Fruit fly (Drosophila melanogaster): ENCODE data around the gene Reps.

Gene Reps

dm6 chr2L:11065106-11065878, 41.2 kb downstream of the Reps start (continued):
- TF ChIP-seq CG13894 (tag; optimal IDR thresholded peaks at IDR 0.05) (peak; percentile 3), rib (GFP tag; IDR thresholded peaks at IDR 0.05) (0 out of 2 replicates have a peak, but pooled peaks have one; percentile 34), lbe (GFP tag; optimal IDR thresholded peaks at IDR 0.05) (peak; percentile 8), CG15011 (GFP tag; optimal IDR thresholded peaks at IDR 0.05) (peak; percentile 16), zen2 (GFP tag; IDR thresholded peaks at IDR 0.05; ENCODE audit: partially characterized antibody) (no peak), zfh2 (GFP tag; optimal IDR thresholded peaks at IDR 0.05) (peak; percentile 20), CG7839 (tag; optimal IDR thresholded peaks at IDR 0.05) (peak; percentile 68), Dfd (GFP tag; optimal IDR thresholded peaks at IDR 0.05) (no peak), HLHmδ (GFP tag; optimal IDR thresholded peaks at IDR 0.05) (no peak), tgo (GFP tag; IDR thresholded peaks at IDR 0.05) (peak; percentile 56), B-H1 (GFP tag; IDR thresholded peaks at IDR 0.05) (no peak)

DNA sequence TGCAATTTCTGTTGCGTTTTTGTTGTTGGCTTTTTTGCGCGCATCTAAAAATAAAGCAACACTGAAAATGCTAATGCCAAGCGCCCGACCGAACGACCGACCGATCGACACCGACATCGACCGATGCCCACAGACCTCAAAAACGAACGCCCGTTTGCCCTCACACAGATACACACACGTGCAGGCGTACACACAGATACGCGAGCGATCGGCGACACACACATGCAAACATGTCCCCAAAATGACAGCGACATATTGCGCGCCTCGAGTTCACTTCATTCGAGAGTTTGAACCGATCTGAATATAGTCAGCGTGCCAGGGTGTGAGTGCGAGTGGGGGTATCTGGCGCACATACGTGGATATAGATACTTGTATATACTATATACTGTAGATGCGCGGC, 45.3 kb downstream of the Reps start:
- TF ChIP-seq ara (GFP tag; IDR thresholded peaks at IDR 0.05): no peak
- TF ChIP-seq sd (tag; optimal IDR thresholded peaks at IDR 0.05): peak; percentile 32
- TF ChIP-seq Deaf1 (tag; optimal IDR thresholded peaks at IDR 0.05): peak; percentile 95
- 0 out of 3 replicates have a peak, but pooled peaks have one; percentile 81 for TF ChIP-seq CG2199 (GFP tag; IDR thresholded peaks at IDR 0.05)
- TF ChIP-seq cg (GFP tag; optimal IDR thresholded peaks at IDR 0.05): peak; percentile 84
- TF ChIP-seq tap (tag; optimal IDR thresholded peaks at IDR 0.05): no peak
- no peak for TF ChIP-seq Myb (GFP tag; optimal IDR thresholded peaks at IDR 0.05)
- TF ChIP-seq sr (GFP tag; IDR thresholded peaks at IDR 0.05): peak; percentile 67; the same call in 2 of the 3 replicates
- TF ChIP-seq twi (tag; optimal IDR thresholded peaks at IDR 0.05): peak; percentile 43
- TF ChIP-seq CG14667 (GFP tag; IDR thresholded peaks at IDR 0.05): no peak
- no peak for TF ChIP-seq Rx (GFP tag; IDR thresholded peaks at IDR 0.05)
- peak; percentile 1 for TF ChIP-seq sug (tag; optimal IDR thresholded peaks at IDR 0.05)
- TF ChIP-seq CG15479 (GFP tag; optimal IDR thresholded peaks at IDR 0.05): peak; percentile 63
- TF ChIP-seq H15 (GFP tag; IDR thresholded peaks at IDR 0.05): no peak
- TF ChIP-seq CG12744 (GFP tag; optimal IDR thresholded peaks at IDR 0.05): no peak
- peak; percentile 29; the same call in 1 of the 2 replicates for TF ChIP-seq rib (GFP tag; IDR thresholded peaks at IDR 0.05)
- TF ChIP-seq ftz-f1 (GFP tag; optimal IDR thresholded peaks at IDR 0.05): peak; percentile 28
- no peak for TF ChIP-seq Hand (GFP tag; optimal IDR thresholded peaks at IDR 0.05)
- no peak for TF ChIP-seq disco-r (GFP tag; optimal IDR thresholded peaks at IDR 0.05)
- TF ChIP-seq Sin3A (optimal IDR thresholded peaks at IDR 0.05): no peak
- TF ChIP-seq chinmo (GFP tag; IDR thresholded peaks at IDR 0.05; ENCODE audit: partially characterized antibody): peak; percentile 74; the same call in 2 of the 4 replicates
- TF ChIP-seq CG10543 (GFP tag; optimal IDR thresholded peaks at IDR 0.05): peak; percentile 9
- TF ChIP-seq CG3163 (GFP tag; optimal IDR thresholded peaks at IDR 0.05): peak; percentile 9
- 0 out of 3 replicates have a peak, but pooled peaks have one; percentile 16 for TF ChIP-seq ci (GFP tag; IDR thresholded peaks at IDR 0.05)
- no peak for TF ChIP-seq Antp (GFP tag; optimal IDR thresholded peaks at IDR 0.05)
- no peak for TF ChIP-seq CG8290 (GFP tag; optimal IDR thresholded peaks at IDR 0.05)
- peak in 1 of 2 experiments; percentile 8 for TF ChIP-seq CG8290 (tag; optimal IDR thresholded peaks at IDR 0.05)
- TF ChIP-seq so (GFP tag; IDR thresholded peaks at IDR 0.05): peak; percentile 56; the same call in 1 of the 3 replicates
- TF ChIP-seq gt (GFP tag; IDR thresholded peaks at IDR 0.05): no peak
- TF ChIP-seq lab (GFP tag; optimal IDR thresholded peaks at IDR 0.05): peak; percentile 10
- TF ChIP-seq vvl (GFP tag; IDR thresholded peaks at IDR 0.05): peak; percentile 56
- no peak for TF ChIP-seq gem (tag; optimal IDR thresholded peaks at IDR 0.05)
- peak in 1 of 2 experiments; percentile 98 for TF ChIP-seq Hr78 (GFP tag; optimal IDR thresholded peaks at IDR 0.05)
- TF ChIP-seq CG8924 (tag; optimal IDR thresholded peaks at IDR 0.05): no peak
- peak; percentile 64 for TF ChIP-seq Med (GFP tag)
- no peak for TF ChIP-seq CG4328 (GFP tag; optimal IDR thresholded peaks at IDR 0.05)
- peak; percentile 78 for TF ChIP-seq CG12769 (tag; optimal IDR thresholded peaks at IDR 0.05)
- TF ChIP-seq bbx (GFP tag; IDR thresholded peaks at IDR 0.05; ENCODE audit: partially characterized antibody): 0 out of 2 replicates have a peak, but pooled peaks have one; percentile 25

All from whole organism, embryonic.